Worm (Caenorhabditis elegans) whole organism, L1 larva: ENCODE results near the gene ptr-6.

ENCODE experiments used
- C16A3.4 ChIP-seq: fragments of 150-350 bp; optimal IDR thresholded peaks from 2 replicates; lab custom pipeline; 2014; ENCODE audit warnings: missing biosample characterization, missing genetic modification characterization
- C34B4.2 ChIP-seq: sonication (generic microtip); optimal IDR thresholded peaks from 2 replicates; lab custom pipeline; 2017; ENCODE audit warnings: mild to moderate bottlenecking, missing genetic modification characterization, missing compliant biosample characterization
- F16B12.6 ChIP-seq: fragments of 150-350 bp; optimal IDR thresholded peaks from 2 replicates; lab custom pipeline; 2014; ENCODE audit warnings: missing biosample characterization, missing genetic modification characterization
- aha-1 ChIP-seq: fragments of 150-350 bp; optimal IDR thresholded peaks from 2 replicates; lab custom pipeline; 2014; ENCODE audit warnings: missing biosample characterization, missing genetic modification characterization
- alr-1 ChIP-seq: fragments of 200-800 bp; sonication (Bioruptor generic); optimal IDR thresholded peaks from 2 replicates; lab custom pipeline; 2018; ENCODE audit warnings: borderline replicate concordance, mild to moderate bottlenecking, missing genetic modification characterization, missing compliant biosample characterization
- ama-1 ChIP-seq: fragments of 150-350 bp; optimal IDR thresholded peaks from 2 replicates; lab custom pipeline; 2014
- blmp-1 ChIP-seq: fragments of 150-350 bp; optimal IDR thresholded peaks from 2 replicates; lab custom pipeline; 2014; ENCODE audit warnings: missing biosample characterization, missing genetic modification characterization
- ceh-63 ChIP-seq: fragments of 200-800 bp; sonication (Bioruptor generic); optimal IDR thresholded peaks from 2 replicates; lab custom pipeline; 2018; ENCODE audit warnings: mild to moderate bottlenecking, missing genetic modification characterization, missing compliant biosample characterization
- ceh-8 ChIP-seq: fragments of 200-800 bp; sonication (Bioruptor generic); optimal IDR thresholded peaks from 2 replicates; lab custom pipeline; 2018; ENCODE audit warnings: mild to moderate bottlenecking, missing genetic modification characterization, moderate library complexity, missing compliant biosample characterization
- ceh-88 ChIP-seq: fragments of 200-800 bp; sonication (Bioruptor generic); IDR thresholded peaks from 2 replicates; pipeline ENCODE4 v1.3.6; 2022; ENCODE audit warnings: missing genetic modification characterization, missing compliant biosample characterization
- ceh-90 ChIP-seq: sonication (generic microtip); optimal IDR thresholded peaks from 2 replicates; lab custom pipeline; 2016; ENCODE audit warnings: missing genetic modification characterization, missing compliant biosample characterization
- ces-1 ChIP-seq: fragments of 150-350 bp; optimal IDR thresholded peaks from 2 replicates; lab custom pipeline; 2014; ENCODE audit warnings: missing biosample characterization, missing genetic modification reagents, missing genetic modification characterization
- dpl-1 ChIP-seq, 3 experiments: fragments of 150-350 bp in 2 of 3; sonication (generic microtip) in 1 of 3; optimal IDR thresholded peaks; 2 replicates each; lab custom pipeline; 2014 to 2017; ENCODE audit warnings: missing biosample characterization in 3 of 3, missing genetic modification characterization in 3 of 3, missing genetic modification reagents in 3 of 3
- dsc-1 ChIP-seq: sonication (generic microtip); optimal IDR thresholded peaks from 2 replicates; lab custom pipeline; 2016; ENCODE audit warnings: mild to moderate bottlenecking, missing genetic modification characterization, missing compliant biosample characterization
- efl-1 ChIP-seq, 4 experiments: fragments of 150-350 bp; optimal IDR thresholded peaks in 3 of 4; peaks in 1 of 4; 1 replicate in 1 of 4; 2 replicates in 3 of 4; lab custom pipeline; 2014; ENCODE audit warnings: missing biosample characterization in 2 of 4, missing genetic modification characterization in 2 of 4, missing genetic modification reagents in 2 of 4
- elt-3 ChIP-seq, 6 experiments: fragments of 150-350 bp in 1 of 6; sonication (generic microtip); optimal IDR thresholded peaks; 2 replicates each; lab custom pipeline; 2017 to 2018; ENCODE audit warnings: missing biosample characterization in 6 of 6, missing genetic modification characterization in 6 of 6, inconsistent platforms in 1 of 6
- fkh-10 ChIP-seq: sonication (generic microtip); optimal IDR thresholded peaks from 2 replicates; lab custom pipeline; 2017; ENCODE audit warnings: missing biosample characterization, missing genetic modification reagents, missing genetic modification characterization
- fos-1 ChIP-seq: fragments of 150-350 bp; optimal IDR thresholded peaks from 2 replicates; lab custom pipeline; 2014; ENCODE audit warnings: missing biosample characterization, missing genetic modification characterization
- hlh-17 ChIP-seq: fragments of 200-800 bp; sonication (Bioruptor generic); optimal IDR thresholded peaks from 2 replicates; lab custom pipeline; 2018; ENCODE audit warnings: missing genetic modification characterization, mild to moderate bottlenecking, missing compliant biosample characterization, moderate library complexity, borderline replicate concordance
- jun-1 ChIP-seq: fragments of 150-350 bp; optimal IDR thresholded peaks from 2 replicates; lab custom pipeline; 2014; ENCODE audit warnings: missing biosample characterization, missing genetic modification reagents, missing genetic modification characterization
- lin-13 ChIP-seq: fragments of 150-350 bp; optimal IDR thresholded peaks from 2 replicates; lab custom pipeline; 2014; ENCODE audit warnings: missing biosample characterization, missing genetic modification reagents, missing genetic modification characterization
- lin-14 ChIP-seq: fragments of 200-800 bp; sonication (Bioruptor generic); optimal IDR thresholded peaks from 2 replicates; lab custom pipeline; 2018; ENCODE audit warnings: mild to moderate bottlenecking, missing genetic modification characterization, moderate library complexity, missing compliant biosample characterization
- lin-35 ChIP-seq, 2 experiments: fragments of 150-350 bp; optimal IDR thresholded peaks; 2 replicates each; lab custom pipeline; 2014; ENCODE audit warnings: missing biosample characterization in 2 of 2, missing genetic modification characterization in 2 of 2, missing genetic modification reagents in 2 of 2
- lin-39 ChIP-seq: fragments of 150-350 bp; optimal IDR thresholded peaks from 2 replicates; lab custom pipeline; 2014; ENCODE audit warnings: missing biosample characterization, missing genetic modification reagents, missing genetic modification characterization
- mab-9 ChIP-seq: fragments of 200-800 bp; sonication (Bioruptor generic); IDR thresholded peaks from 2 replicates; pipeline ENCODE4 v1.3.6; 2022; ENCODE audit warnings: missing genetic modification reagents, missing genetic modification characterization, missing compliant biosample characterization
- mdl-1 ChIP-seq, 2 experiments: fragments of 150-350 bp; optimal IDR thresholded peaks; 2 replicates each; lab custom pipeline; 2014 to 2017; ENCODE audit warnings: missing biosample characterization in 2 of 2, missing genetic modification characterization in 2 of 2, inconsistent platforms in 1 of 2
- mef-2 ChIP-seq: fragments of 150-350 bp; optimal IDR thresholded peaks from 2 replicates; lab custom pipeline; 2014; ENCODE audit warnings: missing biosample characterization, missing genetic modification characterization
- mep-1 ChIP-seq: fragments of 150-350 bp; optimal IDR thresholded peaks from 2 replicates; lab custom pipeline; 2014; ENCODE audit warnings: missing biosample characterization, missing genetic modification characterization
- nhr-20 ChIP-seq: sonication (generic microtip); optimal IDR thresholded peaks from 2 replicates; lab custom pipeline; 2016; ENCODE audit warnings: mild to moderate bottlenecking, missing genetic modification characterization, missing compliant biosample characterization
- nhr-47 ChIP-seq: sonication (generic microtip); optimal IDR thresholded peaks from 2 replicates; lab custom pipeline; 2016; ENCODE audit warnings: mild to moderate bottlenecking, missing genetic modification characterization, moderate library complexity, missing compliant biosample characterization
- nhr-84 ChIP-seq: sonication (generic microtip); optimal IDR thresholded peaks from 2 replicates; lab custom pipeline; 2017; ENCODE audit warnings: missing biosample characterization, missing genetic modification characterization
- nhr-85 ChIP-seq: sonication (generic microtip); peaks from one replicate; lab custom pipeline; 2016; ENCODE audit warnings: missing genetic modification characterization, inconsistent platforms, missing compliant biosample characterization
- pag-3 ChIP-seq: sonication (generic microtip); optimal IDR thresholded peaks from 2 replicates; lab custom pipeline; 2017; ENCODE audit warnings: missing genetic modification characterization, mild to moderate bottlenecking, missing compliant biosample characterization, antibody characterized with exemption, borderline replicate concordance; ENCODE audit not compliant: insufficient read depth
- pax-3 ChIP-seq: fragments of 200-800 bp; sonication (Bioruptor generic); optimal IDR thresholded peaks from 2 replicates; lab custom pipeline; 2018; ENCODE audit warnings: mild to moderate bottlenecking, missing genetic modification characterization, moderate library complexity, missing compliant biosample characterization
- snpc-4 ChIP-seq: fragments of 150-350 bp; optimal IDR thresholded peaks from 2 replicates; lab custom pipeline; 2014; ENCODE audit warnings: missing biosample characterization, missing genetic modification characterization
- snu-23 ChIP-seq: sonication (generic microtip); optimal IDR thresholded peaks from 2 replicates; lab custom pipeline; 2016; ENCODE audit warnings: missing genetic modification characterization, missing compliant biosample characterization
- sox-4 ChIP-seq: sonication (generic microtip); optimal IDR thresholded peaks from 2 replicates; lab custom pipeline; 2016; ENCODE audit warnings: missing genetic modification characterization, missing compliant biosample characterization
- sptf-1 ChIP-seq: fragments of 150-350 bp; optimal IDR thresholded peaks from 2 replicates; lab custom pipeline; 2014; ENCODE audit warnings: missing biosample characterization, missing genetic modification characterization
- tbx-2 ChIP-seq: sonication (generic microtip); optimal IDR thresholded peaks from 2 replicates; lab custom pipeline; 2016; ENCODE audit warnings: missing genetic modification characterization, missing compliant biosample characterization
- tlp-1 ChIP-seq: fragments of 150-350 bp; optimal IDR thresholded peaks from 2 replicates; lab custom pipeline; 2014; ENCODE audit warnings: missing biosample characterization, missing genetic modification characterization
- unc-30 ChIP-seq: sonication (generic microtip); optimal IDR thresholded peaks from 2 replicates; lab custom pipeline; 2017; ENCODE audit warnings: missing biosample characterization, missing genetic modification characterization
- unc-62 ChIP-seq: fragments of 150-350 bp; optimal IDR thresholded peaks from 2 replicates; lab custom pipeline; 2014; ENCODE audit warnings: missing biosample characterization, missing genetic modification reagents, missing genetic modification characterization
- xbp-1 ChIP-seq: sonication (generic microtip); optimal IDR thresholded peaks from 2 replicates; lab custom pipeline; 2016; ENCODE audit warnings: missing genetic modification characterization, missing compliant biosample characterization
- ztf-11 ChIP-seq, 2 experiments: sonication (generic microtip); optimal IDR thresholded peaks; 2 replicates each; lab custom pipeline; 2016 to 2017; ENCODE audit warnings: missing genetic modification characterization in 2 of 2, missing biosample characterization in 1 of 2, missing compliant biosample characterization in 1 of 2
- ztf-4 ChIP-seq: fragments of 150-350 bp; optimal IDR thresholded peaks from 2 replicates; lab custom pipeline; 2014; ENCODE audit warnings: missing biosample characterization, missing genetic modification characterization

ptr-6 gene

ce11 chrII:5289142-5289541 is 42.5 kb upstream of the ptr-6 start, which contains the start of gene ZK622.5:
Gene ZK622.5 (plus strand): TSS chrII:5289442.
- TF ChIP-seq snpc-4 (tag; lab: Kevin White, UChicago), result no peak
- TF ChIP-seq ztf-11 (tag; optimal IDR thresholded peaks at IDR 0.05; lab: Kevin White, UChicago), result no peak
- no peak for TF ChIP-seq dsc-1 (tag; lab: Kevin White, UChicago)
- TF ChIP-seq aha-1 (tag; lab: Kevin White, UChicago), result no peak
- TF ChIP-seq lin-13, result no peak
- TF ChIP-seq C16A3.4, result no peak
- TF ChIP-seq lin-35 (GFP tag; optimal IDR thresholded peaks at IDR 0.05; lab: Kevin White, UChicago), result no peak

ce11 chrII:5285029-5285428 is 38.4 kb upstream of the ptr-6 start, which contains the start of gene gur-5:
Gene gur-5 (plus strand): TSS chrII:5285329.
- TF ChIP-seq pax-3 (tag; lab: Kevin White, UChicago) (no peak), unc-62 (GFP tag; lab: Kevin White, UChicago) (no peak)

- TF ChIP-seq ztf-4 (tag; lab: Kevin White, UChicago) (no peak), mef-2 (tag; lab: Kevin White, UChicago) (no peak), mab-9 (GFP tag; lab: Robert Waterston, UW) (no peak), lin-14 (GFP tag; lab: Kevin White, UChicago) (peak; percentile 57), elt-3 (tag; optimal IDR thresholded peaks at IDR 0.05; lab: Kevin White, UChicago) (peak in 1 of 6 experiments; percentile 8), ceh-88 (GFP tag; lab: Robert Waterston, UW) (no peak), tlp-1 (tag; lab: Kevin White, UChicago) (no peak), snu-23 (GFP tag; lab: Kevin White, UChicago) (peak; percentile 10), nhr-85 (tag; lab: Kevin White, UChicago) (peak; percentile 80), F16B12.6 (no peak), efl-1 (optimal IDR thresholded peaks at IDR 0.05; lab: Kevin White, UChicago) (no peak), efl-1 (GFP tag; optimal IDR thresholded peaks at IDR 0.05 in 1 of 2; lab: Kevin White, UChicago) (no peak), pag-3 (tag; lab: Kevin White, UChicago) (no peak), ceh-90 (tag; lab: Kevin White, UChicago) (no peak), lin-13 (no peak), mep-1 (tag; lab: Kevin White, UChicago) (no peak), nhr-20 (tag; lab: Kevin White, UChicago) (peak; percentile 22), tbx-2 (tag; lab: Kevin White, UChicago) (no peak), alr-1 (tag; lab: Kevin White, UChicago) (no peak), lin-35 (GFP tag; optimal IDR thresholded peaks at IDR 0.05; lab: Kevin White, UChicago) (peak in 1 of 2 experiments; percentile 12), unc-30 (tag; lab: Kevin White, UChicago) (no peak), C34B4.2 (tag; lab: Kevin White, UChicago) (no peak), xbp-1 (tag; lab: Kevin White, UChicago) (no peak), ces-1 (GFP tag; lab: Kevin White, UChicago) (no peak), blmp-1 (tag; lab: Kevin White, UChicago) (no peak), ama-1 (lab: Kevin White, UChicago) (no peak), ceh-8 (no peak)
Observed at ce11 chrII:5282740-5283281, 36.2 kb upstream of the ptr-6 start.

- peak; percentile 44 for TF ChIP-seq lin-14 (GFP tag; lab: Kevin White, UChicago)
- peak; percentile 31 for TF ChIP-seq mep-1 (tag; lab: Kevin White, UChicago)
- no peak for TF ChIP-seq C34B4.2 (tag; lab: Kevin White, UChicago)
- TF ChIP-seq nhr-84 (tag; lab: Kevin White, UChicago), result no peak
- no peak for TF ChIP-seq nhr-47
- TF ChIP-seq ceh-63, result no peak
- no peak for TF ChIP-seq sptf-1 (tag; lab: Kevin White, UChicago)
- peak in 1 of 3 experiments; percentile 4 for TF ChIP-seq dpl-1 (GFP tag; optimal IDR thresholded peaks at IDR 0.05; lab: Kevin White, UChicago)
- TF ChIP-seq nhr-20 (tag; lab: Kevin White, UChicago), result peak; percentile 59
- TF ChIP-seq fkh-10 (GFP tag; lab: Kevin White, UChicago), result no peak
- no peak for TF ChIP-seq sox-4 (tag; lab: Kevin White, UChicago)
- peak in 1 of 2 experiments; percentile 69 for TF ChIP-seq lin-35 (GFP tag; optimal IDR thresholded peaks at IDR 0.05; lab: Kevin White, UChicago)
- no peak for TF ChIP-seq xbp-1 (tag; lab: Kevin White, UChicago)
- TF ChIP-seq hlh-17 (GFP tag; lab: Kevin White, UChicago), result no peak
- no peak for TF ChIP-seq tbx-2 (tag; lab: Kevin White, UChicago)
- TF ChIP-seq jun-1 (tag; lab: Kevin White, UChicago), result no peak
- no peak for TF ChIP-seq unc-30 (tag; lab: Kevin White, UChicago)
- no peak for TF ChIP-seq lin-39 (tag; lab: Kevin White, UChicago)
- no peak for TF ChIP-seq F16B12.6
- TF ChIP-seq mdl-1 (tag; optimal IDR thresholded peaks at IDR 0.05; lab: Kevin White, UChicago), result peak in 1 of 2 experiments; percentile 79
- TF ChIP-seq ceh-8, result no peak
- no peak for TF ChIP-seq fos-1 (tag; lab: Kevin White, UChicago)
- peak; percentile 8 for TF ChIP-seq C16A3.4
Observed at ce11 chrII:5282192-5282591, 35.6 kb upstream of the ptr-6 start, which contains the start of gene pmt-1. Gene pmt-1 (minus strand): TSS chrII:5282523.
